Worm (Caenorhabditis elegans): ENCODE results near the gene F20B6.5.

F20B6.5 gene

DNA sequence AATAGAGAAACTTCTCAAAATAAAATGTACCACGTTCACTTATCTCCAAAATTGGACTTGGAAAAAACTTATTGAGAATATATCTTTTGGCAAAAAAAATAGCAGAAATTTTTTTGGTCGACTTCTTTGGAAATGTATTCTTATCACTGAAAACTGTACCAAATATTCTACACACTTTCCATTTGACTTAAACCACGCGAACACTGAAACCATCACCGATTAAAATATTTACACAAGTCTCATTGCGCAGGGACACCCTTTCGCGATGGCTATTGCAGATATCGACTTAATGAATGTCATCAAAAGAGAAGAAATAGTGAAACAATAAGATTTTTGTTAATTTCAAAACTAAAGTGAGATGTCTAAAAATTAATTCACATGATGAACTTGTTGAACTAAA, 8.8 kb upstream of the F20B6.5 start (continued):
- TF ChIP-seq Y67H2A.10 (GFP tag; conservative IDR thresholded peaks at IDR 0.05) (no peak), rpc-1 (optimal IDR thresholded peaks at IDR 0.05) (no peak), rpc-1 (tag; optimal IDR thresholded peaks at IDR 0.05) (no peak), snpc-4 (GFP tag; optimal IDR thresholded peaks at IDR 0.05) (no peak), snpc-4 (tag; optimal IDR thresholded peaks at IDR 0.05) (no peak), madf-10 (tag; optimal IDR thresholded peaks at IDR 0.05) (no peak), efl-1 (GFP tag; optimal IDR thresholded peaks at IDR 0.05) (no peak), Y56A3A.18 (GFP tag; IDR thresholded peaks at IDR 0.05) (peak; percentile 74; the same call in 1 of the 2 replicates), snpc-1.3 (tag; optimal IDR thresholded peaks at IDR 0.05; ENCODE audit: insufficient read depth) (no peak), ztf-18 (tag; optimal IDR thresholded peaks at IDR 0.05) (no peak), ama-1 (optimal IDR thresholded peaks at IDR 0.05) (no peak), ama-1 (GFP tag; optimal IDR thresholded peaks at IDR 0.05) (peak in 1 of 2 experiments; percentile 37), hlh-12 (tag; optimal IDR thresholded peaks at IDR 0.05) (no peak), egl-44 (GFP tag; IDR thresholded peaks at IDR 0.05) (no peak), dpff-1 (tag; optimal IDR thresholded peaks at IDR 0.05) (no peak), madf-3 (GFP tag; IDR thresholded peaks at IDR 0.05) (no peak), lsl-1 (GFP tag; optimal IDR thresholded peaks at IDR 0.05) (no peak), unc-62 (GFP tag; optimal IDR thresholded peaks at IDR 0.05) (no peak), F23B12.7 (tag; optimal IDR thresholded peaks at IDR 0.05; ENCODE audit: insufficient read depth) (peak; percentile 66), cebp-1 (GFP tag; IDR thresholded peaks at IDR 0.05) (no peak), cebp-1 (tag; optimal IDR thresholded peaks at IDR 0.05) (no peak), K11D2.4 (GFP tag; IDR thresholded peaks at IDR 0.05) (peak; percentile 72), ceh-58 (GFP tag; IDR thresholded peaks at IDR 0.05) (no peak), lin-54 (GFP tag; optimal IDR thresholded peaks at IDR 0.05) (peak; percentile 43), lsy-27 (tag; optimal IDR thresholded peaks at IDR 0.05; ENCODE audit: borderline replicate concordance, insufficient read depth) (no peak), him-1 (tag; optimal IDR thresholded peaks at IDR 0.05) (no peak), ztf-3 (GFP tag; optimal IDR thresholded peaks at IDR 0.05) (no peak), nfya-2 (GFP tag; IDR thresholded peaks at IDR 0.05) (no peak), B0035.1 (tag; optimal IDR thresholded peaks at IDR 0.05) (no peak), F49E8.2 (tag; optimal IDR thresholded peaks at IDR 0.05; ENCODE audit: insufficient read depth) (no peak), hmg-1.2 (GFP tag; IDR thresholded peaks at IDR 0.05) (peak; percentile 40), somi-1 (GFP tag; optimal IDR thresholded peaks at IDR 0.05) (no peak), ztf-22 (GFP tag; optimal IDR thresholded peaks at IDR 0.05) (no peak), pbrm-1 (GFP tag; IDR thresholded peaks at IDR 0.05) (0 out of 2 replicates have a peak, but pooled peaks have one; percentile 48), rcor-1 (GFP tag; IDR thresholded peaks at IDR 0.05) (peak; percentile 45; the same call in 1 of the 2 replicates), B0261.1 (tag; optimal IDR thresholded peaks at IDR 0.05) (no peak), chd-7 (tag; optimal IDR thresholded peaks at IDR 0.05) (no peak), ZK185.1 (tag; optimal IDR thresholded peaks at IDR 0.05; ENCODE audit: poor library complexity, severe bottlenecking) (peak; percentile 89), let-607 (tag; optimal IDR thresholded peaks at IDR 0.05) (no peak), lin-40 (tag; optimal IDR thresholded peaks at IDR 0.05) (no peak), F55B11.4 (tag; optimal IDR thresholded peaks at IDR 0.05; ENCODE audit: borderline replicate concordance, insufficient read depth) (no peak), lin-35 (GFP tag; optimal IDR thresholded peaks at IDR 0.05) (peak in 1 of 3 experiments; percentile 94), lag-1 (GFP tag; IDR thresholded peaks at IDR 0.05) (no peak), ceh-79 (tag; optimal IDR thresholded peaks at IDR 0.05) (no peak), T07F8.4 (tag; optimal IDR thresholded peaks at IDR 0.05) (no peak), ceh-40 (GFP tag; IDR thresholded peaks at IDR 0.05) (no peak), ztf-28 (GFP tag; IDR thresholded peaks at IDR 0.05) (no peak), pha-4 (tag; optimal IDR thresholded peaks at IDR 0.05) (peak; percentile 31), C17E4.6 (GFP tag; IDR thresholded peaks at IDR 0.05) (no peak)

Data from whole organism, young adult.